Worm (Caenorhabditis elegans) whole organism, L1 larva: Measurements from ENCODE around the gene T08G2.2.

Experiments
- C04F5.9 ChIP-seq: sonication (generic microtip); optimal IDR thresholded peaks from 2 replicates; lab custom pipeline; 2016; ENCODE audit warnings: missing genetic modification characterization, missing compliant biosample characterization
- C16A3.4 ChIP-seq: fragments of 150-350 bp; optimal IDR thresholded peaks from 2 replicates; lab custom pipeline; 2014; ENCODE audit warnings: missing biosample characterization, missing genetic modification characterization
- C34B4.2 ChIP-seq: sonication (generic microtip); optimal IDR thresholded peaks from 2 replicates; lab custom pipeline; 2017; ENCODE audit warnings: mild to moderate bottlenecking, missing genetic modification characterization, missing compliant biosample characterization
- F16B12.6 ChIP-seq: fragments of 150-350 bp; optimal IDR thresholded peaks from 2 replicates; lab custom pipeline; 2014; ENCODE audit warnings: missing biosample characterization, missing genetic modification characterization
- Y116A8C.19 ChIP-seq: sonication (generic microtip); optimal IDR thresholded peaks from 2 replicates; lab custom pipeline; 2016; ENCODE audit warnings: missing compliant biosample characterization, missing genetic modification characterization, borderline replicate concordance
- ama-1 ChIP-seq: fragments of 150-350 bp; optimal IDR thresholded peaks from 2 replicates; lab custom pipeline; 2014
- ceh-63 ChIP-seq: fragments of 200-800 bp; sonication (Bioruptor generic); optimal IDR thresholded peaks from 2 replicates; lab custom pipeline; 2018; ENCODE audit warnings: mild to moderate bottlenecking, missing genetic modification characterization, missing compliant biosample characterization
- ceh-82 ChIP-seq, 3 experiments: fragments of 150-350 bp in 1 of 3; sonication (generic microtip) in 2 of 3; optimal IDR thresholded peaks; 2 replicates each; lab custom pipeline; 2014 to 2017; ENCODE audit warnings: missing biosample characterization in 3 of 3, missing genetic modification characterization in 3 of 3
- ces-1 ChIP-seq: fragments of 150-350 bp; optimal IDR thresholded peaks from 2 replicates; lab custom pipeline; 2014; ENCODE audit warnings: missing biosample characterization, missing genetic modification reagents, missing genetic modification characterization
- efl-1 ChIP-seq, 4 experiments: fragments of 150-350 bp; optimal IDR thresholded peaks in 3 of 4; peaks in 1 of 4; 1 replicate in 1 of 4; 2 replicates in 3 of 4; lab custom pipeline; 2014; ENCODE audit warnings: missing biosample characterization in 2 of 4, missing genetic modification characterization in 2 of 4, missing genetic modification reagents in 2 of 4
- egl-27 ChIP-seq, 2 experiments: fragments of 150-350 bp in 1 of 2; sonication (generic microtip); optimal IDR thresholded peaks; 3 replicates each; lab custom pipeline; 2017 to 2018; ENCODE audit warnings: missing biosample characterization in 2 of 2, missing genetic modification characterization in 2 of 2, missing genetic modification reagents in 2 of 2
- elt-2 ChIP-seq: sonication (generic microtip); optimal IDR thresholded peaks from 2 replicates; lab custom pipeline; 2016; ENCODE audit warnings: missing genetic modification characterization, mild to moderate bottlenecking, inconsistent platforms, missing compliant biosample characterization, missing genetic modification reagents
- ets-5 ChIP-seq: fragments of 200-800 bp; sonication (Bioruptor generic); IDR thresholded peaks from 2 replicates; pipeline ENCODE4 v1.3.6; 2022; ENCODE audit warnings: missing genetic modification characterization, missing compliant biosample characterization
- fkh-10 ChIP-seq: sonication (generic microtip); optimal IDR thresholded peaks from 2 replicates; lab custom pipeline; 2017; ENCODE audit warnings: missing biosample characterization, missing genetic modification reagents, missing genetic modification characterization
- fkh-8 ChIP-seq: sonication (generic microtip); optimal IDR thresholded peaks from 2 replicates; lab custom pipeline; 2016; ENCODE audit warnings: mild to moderate bottlenecking, missing genetic modification characterization, missing compliant biosample characterization
- grh-1 ChIP-seq: fragments of 200-800 bp; sonication (Bioruptor generic); IDR thresholded peaks from 2 replicates; pipeline ENCODE4 v1.3.6; 2022; ENCODE audit warnings: missing genetic modification reagents, missing genetic modification characterization, missing compliant biosample characterization
- hlh-17 ChIP-seq: fragments of 200-800 bp; sonication (Bioruptor generic); optimal IDR thresholded peaks from 2 replicates; lab custom pipeline; 2018; ENCODE audit warnings: missing genetic modification characterization, mild to moderate bottlenecking, missing compliant biosample characterization, moderate library complexity, borderline replicate concordance
- hlh-4 ChIP-seq: sonication (generic microtip); optimal IDR thresholded peaks from 2 replicates; lab custom pipeline; 2016; ENCODE audit warnings: mild to moderate bottlenecking, missing genetic modification characterization, missing compliant biosample characterization
- irx-1 ChIP-seq: sonication (generic microtip); optimal IDR thresholded peaks from 2 replicates; lab custom pipeline; 2016; ENCODE audit warnings: missing genetic modification characterization, missing compliant biosample characterization
- isw-1 ChIP-seq: fragments of 200-800 bp; sonication (Bioruptor generic); IDR thresholded peaks from 2 replicates; pipeline ENCODE4 v1.3.6; 2022; ENCODE audit warnings: missing genetic modification characterization, missing compliant biosample characterization
- jun-1 ChIP-seq: fragments of 150-350 bp; optimal IDR thresholded peaks from 2 replicates; lab custom pipeline; 2014; ENCODE audit warnings: missing biosample characterization, missing genetic modification reagents, missing genetic modification characterization
- lin-13 ChIP-seq: fragments of 150-350 bp; optimal IDR thresholded peaks from 2 replicates; lab custom pipeline; 2014; ENCODE audit warnings: missing biosample characterization, missing genetic modification reagents, missing genetic modification characterization
- lin-14 ChIP-seq: fragments of 200-800 bp; sonication (Bioruptor generic); optimal IDR thresholded peaks from 2 replicates; lab custom pipeline; 2018; ENCODE audit warnings: mild to moderate bottlenecking, missing genetic modification characterization, moderate library complexity, missing compliant biosample characterization
- lin-35 ChIP-seq, 2 experiments: fragments of 150-350 bp; optimal IDR thresholded peaks; 2 replicates each; lab custom pipeline; 2014; ENCODE audit warnings: missing biosample characterization in 2 of 2, missing genetic modification characterization in 2 of 2, missing genetic modification reagents in 2 of 2
- lin-39 ChIP-seq: fragments of 150-350 bp; optimal IDR thresholded peaks from 2 replicates; lab custom pipeline; 2014; ENCODE audit warnings: missing biosample characterization, missing genetic modification reagents, missing genetic modification characterization
- lir-3 ChIP-seq: sonication (generic microtip); optimal IDR thresholded peaks from 2 replicates; lab custom pipeline; 2016; ENCODE audit warnings: mild to moderate bottlenecking, missing genetic modification characterization, moderate library complexity, missing compliant biosample characterization; ENCODE audit not compliant: poor library complexity
- lsy-2 ChIP-seq, 2 experiments: fragments of 150-350 bp; optimal IDR thresholded peaks; 2 replicates each; lab custom pipeline; 2014; ENCODE audit warnings: missing biosample characterization in 2 of 2, missing genetic modification characterization in 2 of 2
- mdl-1 ChIP-seq, 2 experiments: fragments of 150-350 bp; optimal IDR thresholded peaks; 2 replicates each; lab custom pipeline; 2014 to 2017; ENCODE audit warnings: missing biosample characterization in 2 of 2, missing genetic modification characterization in 2 of 2, inconsistent platforms in 1 of 2
- mef-2 ChIP-seq: fragments of 150-350 bp; optimal IDR thresholded peaks from 2 replicates; lab custom pipeline; 2014; ENCODE audit warnings: missing biosample characterization, missing genetic modification characterization
- mep-1 ChIP-seq: fragments of 150-350 bp; optimal IDR thresholded peaks from 2 replicates; lab custom pipeline; 2014; ENCODE audit warnings: missing biosample characterization, missing genetic modification characterization
- nhr-11 ChIP-seq: fragments of 150-350 bp; optimal IDR thresholded peaks from 2 replicates; lab custom pipeline; 2014; ENCODE audit warnings: missing biosample characterization, missing genetic modification characterization
- nhr-20 ChIP-seq: sonication (generic microtip); optimal IDR thresholded peaks from 2 replicates; lab custom pipeline; 2016; ENCODE audit warnings: mild to moderate bottlenecking, missing genetic modification characterization, missing compliant biosample characterization
- nhr-28 ChIP-seq: fragments of 150-350 bp; optimal IDR thresholded peaks from 2 replicates; lab custom pipeline; 2014; ENCODE audit warnings: missing biosample characterization, missing genetic modification characterization
- nhr-71 ChIP-seq: sonication (generic microtip); optimal IDR thresholded peaks from 2 replicates; lab custom pipeline; 2016; ENCODE audit warnings: mild to moderate bottlenecking, missing genetic modification characterization, moderate library complexity, missing compliant biosample characterization
- pag-3 ChIP-seq: sonication (generic microtip); optimal IDR thresholded peaks from 2 replicates; lab custom pipeline; 2017; ENCODE audit warnings: missing genetic modification characterization, mild to moderate bottlenecking, missing compliant biosample characterization, antibody characterized with exemption, borderline replicate concordance; ENCODE audit not compliant: insufficient read depth
- pqm-1 ChIP-seq: sonication (generic microtip); optimal IDR thresholded peaks from 3 replicates; lab custom pipeline; 2017; ENCODE audit warnings: missing biosample characterization, missing genetic modification characterization
- rnt-1 ChIP-seq: sonication (generic microtip); optimal IDR thresholded peaks from 2 replicates; lab custom pipeline; 2016; ENCODE audit warnings: mild to moderate bottlenecking, missing genetic modification characterization, moderate library complexity, missing compliant biosample characterization
- snu-23 ChIP-seq: sonication (generic microtip); optimal IDR thresholded peaks from 2 replicates; lab custom pipeline; 2016; ENCODE audit warnings: missing genetic modification characterization, missing compliant biosample characterization
- sox-4 ChIP-seq: sonication (generic microtip); optimal IDR thresholded peaks from 2 replicates; lab custom pipeline; 2016; ENCODE audit warnings: missing genetic modification characterization, missing compliant biosample characterization
- sptf-1 ChIP-seq: fragments of 150-350 bp; optimal IDR thresholded peaks from 2 replicates; lab custom pipeline; 2014; ENCODE audit warnings: missing biosample characterization, missing genetic modification characterization
- swsn-7 ChIP-seq: sonication (generic microtip); optimal IDR thresholded peaks from 2 replicates; lab custom pipeline; 2016; ENCODE audit warnings: missing genetic modification characterization, missing compliant biosample characterization
- tbx-2 ChIP-seq: sonication (generic microtip); optimal IDR thresholded peaks from 2 replicates; lab custom pipeline; 2016; ENCODE audit warnings: missing genetic modification characterization, missing compliant biosample characterization
- tlp-1 ChIP-seq: fragments of 150-350 bp; optimal IDR thresholded peaks from 2 replicates; lab custom pipeline; 2014; ENCODE audit warnings: missing biosample characterization, missing genetic modification characterization
- unc-130 ChIP-seq: fragments of 150-350 bp; optimal IDR thresholded peaks from 2 replicates; lab custom pipeline; 2017; ENCODE audit warnings: missing biosample characterization, missing genetic modification characterization, inconsistent platforms
- unc-30 ChIP-seq: sonication (generic microtip); optimal IDR thresholded peaks from 2 replicates; lab custom pipeline; 2017; ENCODE audit warnings: missing biosample characterization, missing genetic modification characterization
- unc-62 ChIP-seq: fragments of 150-350 bp; optimal IDR thresholded peaks from 2 replicates; lab custom pipeline; 2014; ENCODE audit warnings: missing biosample characterization, missing genetic modification reagents, missing genetic modification characterization
- xbp-1 ChIP-seq: sonication (generic microtip); optimal IDR thresholded peaks from 2 replicates; lab custom pipeline; 2016; ENCODE audit warnings: missing genetic modification characterization, missing compliant biosample characterization
- zag-1 ChIP-seq: fragments of 150-350 bp; optimal IDR thresholded peaks from 2 replicates; lab custom pipeline; 2014; ENCODE audit warnings: missing biosample characterization, missing genetic modification characterization
- ztf-11 ChIP-seq, 2 experiments: sonication (generic microtip); optimal IDR thresholded peaks; 2 replicates each; lab custom pipeline; 2016 to 2017; ENCODE audit warnings: missing genetic modification characterization in 2 of 2, missing biosample characterization in 1 of 2, missing compliant biosample characterization in 1 of 2
- ztf-4 ChIP-seq: fragments of 150-350 bp; optimal IDR thresholded peaks from 2 replicates; lab custom pipeline; 2014; ENCODE audit warnings: missing biosample characterization, missing genetic modification characterization

Gene T08G2.2

DNA sequence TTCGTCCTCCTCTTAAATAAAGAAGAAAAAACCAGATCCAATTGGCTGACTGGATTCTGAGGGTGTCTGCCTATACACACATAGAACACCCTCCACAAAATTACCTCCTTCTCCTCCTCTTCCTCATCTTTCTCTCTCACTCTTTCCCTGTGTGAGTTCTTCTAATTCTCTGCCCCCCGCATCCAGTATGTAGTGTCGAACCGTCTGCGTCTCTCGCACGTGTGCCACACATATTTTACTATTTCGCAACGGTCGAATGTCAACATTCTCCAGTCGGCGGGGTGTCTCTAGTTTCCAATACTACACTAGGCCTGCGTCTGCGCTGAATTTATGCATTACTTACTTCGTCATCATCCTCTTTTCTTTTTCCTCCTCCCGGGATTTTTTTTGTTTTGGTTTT lies 24.8 kb downstream of the T08G2.2 start (continued):
- no peak for TF ChIP-seq Y116A8C.19 (tag; lab: Kevin White, UChicago)
- no peak for TF ChIP-seq nhr-28 (tag; lab: Kevin White, UChicago)

DNA sequence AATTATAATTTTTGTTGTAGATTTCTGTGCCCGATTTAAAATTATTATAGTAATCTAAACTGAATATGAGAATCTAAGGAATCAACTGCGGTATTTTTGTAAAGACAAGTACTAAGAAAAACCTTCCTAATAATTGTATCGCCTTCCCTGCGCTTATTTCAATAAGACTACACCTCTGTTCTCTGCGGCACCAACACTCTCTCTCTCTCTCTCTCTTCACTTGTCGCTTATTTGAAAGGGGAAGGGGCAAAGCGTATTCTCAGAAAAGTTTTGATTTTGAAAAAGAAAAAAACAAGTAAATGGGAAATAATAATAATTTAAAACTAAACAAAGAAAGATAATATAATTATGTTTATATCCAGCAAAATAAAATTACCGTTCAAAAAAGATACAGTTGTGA lies 27.9 kb downstream of the T08G2.2 start:
- peak; percentile 75 for TF ChIP-seq nhr-71 (tag; lab: Kevin White, UChicago)
- peak; percentile 61 for TF ChIP-seq tbx-2 (tag; lab: Kevin White, UChicago)
- peak; percentile 65 for TF ChIP-seq nhr-20
- no peak for TF ChIP-seq zag-1 (tag; lab: Kevin White, UChicago)
- peak; percentile 85 for TF ChIP-seq rnt-1 (tag; lab: Kevin White, UChicago)
- TF ChIP-seq C34B4.2 (tag; lab: Kevin White, UChicago): no peak
- TF ChIP-seq C04F5.9 (tag; lab: Kevin White, UChicago): no peak
- TF ChIP-seq fkh-8 (tag; lab: Kevin White, UChicago): peak; percentile 53
- TF ChIP-seq Y116A8C.19 (tag; lab: Kevin White, UChicago): no peak
- TF ChIP-seq ceh-82 (tag; optimal IDR thresholded peaks at IDR 0.05; lab: Kevin White, UChicago): peak; percentile 86 to 89 (median 88)
- TF ChIP-seq pqm-1 (tag; lab: Kevin White, UChicago): no peak
- no peak for TF ChIP-seq ztf-11 (tag; optimal IDR thresholded peaks at IDR 0.05; lab: Kevin White, UChicago)
- no peak for TF ChIP-seq ets-5 (GFP tag; lab: Robert Waterston, UW)
- TF ChIP-seq hlh-4: no peak
- TF ChIP-seq unc-130 (tag; lab: Kevin White, UChicago): peak; percentile 41
- peak; percentile 8 for TF ChIP-seq ztf-4 (tag; lab: Kevin White, UChicago)
- TF ChIP-seq sox-4 (tag; lab: Kevin White, UChicago): peak; percentile 49
- peak; percentile 58 for TF ChIP-seq swsn-7 (tag; lab: Kevin White, UChicago)
- peak; percentile 35 for TF ChIP-seq fkh-10 (GFP tag; lab: Kevin White, UChicago)
- no peak for TF ChIP-seq ces-1
- TF ChIP-seq pag-3: peak; percentile 1
- no peak for TF ChIP-seq egl-27 (tag; optimal IDR thresholded peaks at IDR 0.05; lab: Kevin White, UChicago)
- TF ChIP-seq mef-2 (tag; lab: Kevin White, UChicago): no peak
- peak in 1 of 2 experiments; percentile 48 for TF ChIP-seq mdl-1 (tag; optimal IDR thresholded peaks at IDR 0.05; lab: Kevin White, UChicago)
- no peak for TF ChIP-seq nhr-28 (tag; lab: Kevin White, UChicago)
- TF ChIP-seq efl-1 (optimal IDR thresholded peaks at IDR 0.05; lab: Kevin White, UChicago): peak; percentile 53 to 68
- TF ChIP-seq efl-1 (GFP tag; optimal IDR thresholded peaks at IDR 0.05 in 1 of 2; lab: Kevin White, UChicago): peak; percentile 5 to 40
- no peak for TF ChIP-seq unc-30 (tag; lab: Kevin White, UChicago)
- no peak for TF ChIP-seq F16B12.6
- TF ChIP-seq unc-62: no peak
- TF ChIP-seq xbp-1 (tag; lab: Kevin White, UChicago): peak; percentile 51
- no peak for TF ChIP-seq hlh-17
- TF ChIP-seq grh-1 (GFP tag; lab: Robert Waterston, UW): no peak
- TF ChIP-seq ceh-63 (GFP tag; lab: Kevin White, UChicago): no peak
- peak; percentile 86 for TF ChIP-seq jun-1 (tag; lab: Kevin White, UChicago)
- peak; percentile 78 for TF ChIP-seq nhr-11 (tag; lab: Kevin White, UChicago)
- TF ChIP-seq lin-35 (GFP tag; optimal IDR thresholded peaks at IDR 0.05; lab: Kevin White, UChicago): peak; percentile 32 to 77
- TF ChIP-seq irx-1 (tag; lab: Kevin White, UChicago): peak; percentile 38
- peak; percentile 81 for TF ChIP-seq lin-14
- peak; percentile 82 for TF ChIP-seq C16A3.4
- TF ChIP-seq elt-2 (tag; lab: Kevin White, UChicago): peak; percentile 22
- TF ChIP-seq lsy-2 (tag; optimal IDR thresholded peaks at IDR 0.05; lab: Kevin White, UChicago): peak; percentile 57 to 69
- TF ChIP-seq sptf-1: no peak
- peak; percentile 25 for TF ChIP-seq lir-3 (tag; lab: Kevin White, UChicago)
- TF ChIP-seq lin-39 (tag; lab: Kevin White, UChicago): peak; percentile 67
- no peak for TF ChIP-seq tlp-1 (tag; lab: Kevin White, UChicago)
- TF ChIP-seq lin-13: peak; percentile 57
- no peak for TF ChIP-seq ama-1 (lab: Kevin White, UChicago)
- TF ChIP-seq isw-1 (GFP tag; lab: Robert Waterston, UW): peak; percentile 4; the same call in 1 of the 2 replicates
- peak; percentile 85 for TF ChIP-seq mep-1 (tag; lab: Kevin White, UChicago)
- peak; percentile 86 for TF ChIP-seq snu-23 (GFP tag; lab: Kevin White, UChicago)
